Fruit fly (Drosophila melanogaster): Measurements from ENCODE around the gene CG3246.

Gene CG3246

DNA sequence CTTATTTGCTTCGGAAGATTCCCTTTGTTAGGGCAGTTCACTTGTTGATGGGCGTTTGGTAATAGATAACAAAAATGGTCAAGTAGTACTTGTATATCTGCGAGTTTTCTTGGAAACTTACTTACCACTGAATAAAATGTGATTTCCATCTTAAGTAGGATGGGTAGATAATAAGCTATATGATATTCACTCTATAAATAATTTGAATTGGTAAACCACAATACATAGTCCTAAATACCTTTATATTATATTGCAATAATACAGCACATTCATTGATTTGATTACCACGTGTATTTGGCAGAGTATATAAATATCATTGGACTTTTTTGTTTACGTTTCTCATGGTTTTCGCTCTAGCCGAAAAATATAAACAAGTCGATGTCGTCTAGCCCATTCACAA lies 14.2 kb upstream of the CG3246 start (continued):
- TF ChIP-seq prd (optimal IDR thresholded peaks at IDR 0.05) = no peak
- no peak for TF ChIP-seq prd (GFP tag; IDR thresholded peaks at IDR 0.05)
- TF ChIP-seq Hr3 (GFP tag; optimal IDR thresholded peaks at IDR 0.05) = peak; percentile 49
- TF ChIP-seq CG4360 (GFP tag; IDR thresholded peaks at IDR 0.05) = no peak

DNA sequence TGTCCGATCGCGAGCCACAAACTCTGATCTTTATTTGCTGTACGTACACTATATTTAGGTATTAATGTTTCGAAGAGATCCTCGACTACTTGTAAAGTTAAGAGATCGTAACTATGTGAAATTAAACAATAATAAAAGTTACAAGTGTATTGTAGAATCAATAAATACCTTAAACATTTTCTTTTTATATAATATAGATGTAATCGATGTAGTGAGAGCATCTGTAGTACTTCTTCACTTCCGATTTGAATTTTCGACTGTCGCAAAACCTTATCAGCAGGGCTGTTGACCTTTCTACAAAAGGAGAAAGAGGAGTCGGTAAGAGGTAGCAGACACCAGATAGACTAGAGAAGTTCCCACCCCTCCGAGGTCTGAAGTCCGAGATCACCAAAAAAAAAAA lies 13.4 kb upstream of the CG3246 start:
- TF ChIP-seq Sry-β (GFP tag; optimal IDR thresholded peaks at IDR 0.05) = no peak
- TF ChIP-seq CG15011 (GFP tag; optimal IDR thresholded peaks at IDR 0.05) = no peak
- TF ChIP-seq D19A (tag; optimal IDR thresholded peaks at IDR 0.05) = peak; percentile 30
- no peak for TF ChIP-seq CG2712 (tag; optimal IDR thresholded peaks at IDR 0.05)
- TF ChIP-seq CG11504 (tag; optimal IDR thresholded peaks at IDR 0.05) = no peak

DNA sequence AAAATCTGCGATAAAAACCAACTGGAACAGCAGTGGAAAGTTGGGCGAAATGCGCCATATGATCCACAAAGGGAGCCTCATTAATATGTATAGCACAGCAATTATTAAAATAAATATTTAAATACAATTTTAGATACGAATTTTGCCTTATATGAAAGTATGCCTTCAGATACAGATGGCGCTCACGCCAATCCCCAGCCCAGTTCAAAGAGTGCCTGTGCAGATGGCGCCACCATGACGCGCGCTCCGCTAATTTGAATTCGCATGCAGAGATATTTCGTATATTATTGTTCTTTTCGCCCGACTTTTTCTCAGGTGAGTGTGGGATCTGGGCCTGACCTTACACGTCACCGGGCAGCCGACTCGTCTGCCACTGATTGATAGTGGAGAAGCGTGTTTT lies 10.5 kb upstream of the CG3246 start, which contains the start of gene Pgant4:
Gene Pgant4 (plus strand): TSS at position 362 of the 400 bp plus-strand sequence.
- TF ChIP-seq pita (GFP tag; optimal IDR thresholded peaks at IDR 0.05) (peak; percentile 9), Nf-YB (GFP tag; optimal IDR thresholded peaks at IDR 0.05) (no peak), CG32767 (GFP tag; IDR thresholded peaks at IDR 0.05) (no peak), bab2 (GFP tag; optimal IDR thresholded peaks at IDR 0.05) (peak; percentile 48), HmgD (GFP tag; optimal IDR thresholded peaks at IDR 0.05) (peak; percentile 1), CG10462 (GFP tag; optimal IDR thresholded peaks at IDR 0.05) (no peak), CG10431 (GFP tag; optimal IDR thresholded peaks at IDR 0.05) (no peak), Hmx (GFP tag; optimal IDR thresholded peaks at IDR 0.05) (no peak), CG3995 (GFP tag; optimal IDR thresholded peaks at IDR 0.05) (no peak), slp2 (GFP tag; optimal IDR thresholded peaks at IDR 0.05) (peak; percentile 46), B-H2 (GFP tag; optimal IDR thresholded peaks at IDR 0.05) (peak; percentile 43), CG4707 (GFP tag; optimal IDR thresholded peaks at IDR 0.05) (no peak), pnt (GFP tag; optimal IDR thresholded peaks at IDR 0.05) (peak; percentile 33), btn (GFP tag; optimal IDR thresholded peaks at IDR 0.05) (no peak), Oaz (GFP tag; IDR thresholded peaks at IDR 0.05) (no peak), emc (GFP tag; optimal IDR thresholded peaks at IDR 0.05) (no peak), dimm (GFP tag; IDR thresholded peaks at IDR 0.05) (no peak), Antp (GFP tag; optimal IDR thresholded peaks at IDR 0.05) (peak; percentile 60), caup (GFP tag; optimal IDR thresholded peaks at IDR 0.05; ENCODE audit: severe bottlenecking) (peak; percentile 53), psq (GFP tag; optimal IDR thresholded peaks at IDR 0.05) (no peak), Rfx (GFP tag; IDR thresholded peaks at IDR 0.05) (peak; percentile 88), Nf-YC (tag; optimal IDR thresholded peaks at IDR 0.05) (peak; percentile 37), CG2875 (GFP tag; optimal IDR thresholded peaks at IDR 0.05) (peak; percentile 25), Doc3 (GFP tag; IDR thresholded peaks at IDR 0.05; ENCODE audit: partially characterized antibody) (no peak), fd3F (GFP tag; optimal IDR thresholded peaks at IDR 0.05) (peak; percentile 20), lab (GFP tag; optimal IDR thresholded peaks at IDR 0.05) (no peak), Aef1 (GFP tag; IDR thresholded peaks at IDR 0.05) (peak; percentile 60; the same call in 2 of the 3 replicates), scrt (GFP tag; optimal IDR thresholded peaks at IDR 0.05) (no peak), en (GFP tag; optimal IDR thresholded peaks at IDR 0.05) (no peak), CG8281 (tag; optimal IDR thresholded peaks at IDR 0.05) (no peak), gro (GFP tag; optimal IDR thresholded peaks at IDR 0.05) (no peak), bowl (GFP tag; IDR thresholded peaks at IDR 0.05) (no peak), ro (GFP tag; IDR thresholded peaks at IDR 0.05) (peak; percentile 29; the same call in 1 of the 2 replicates), org-1 (GFP tag; optimal IDR thresholded peaks at IDR 0.05) (no peak), D19A (tag; optimal IDR thresholded peaks at IDR 0.05) (no peak), CG14860 (GFP tag; IDR thresholded peaks at IDR 0.05; ENCODE audit: partially characterized antibody) (no peak), CG18599 (GFP tag; optimal IDR thresholded peaks at IDR 0.05) (no peak), CG15601 (tag; optimal IDR thresholded peaks at IDR 0.05) (no peak), Ets97D (GFP tag; optimal IDR thresholded peaks at IDR 0.05) (no peak), NC2α (GFP tag; optimal IDR thresholded peaks at IDR 0.05) (no peak), nmo (GFP tag; optimal IDR thresholded peaks at IDR 0.05) (peak; percentile 46)
